Worm (Caenorhabditis elegans): ENCODE results near the gene aexr-2.

ce11 chrX:6606991-6607390, 24.3 kb downstream of the aexr-2 start, which contains the start of gene cpr-6:
- TF ChIP-seq pqm-1 (tag; optimal IDR thresholded peaks at IDR 0.05) (peak; percentile 88), tbx-2 (tag; optimal IDR thresholded peaks at IDR 0.05) (no peak), unc-62 (GFP tag; optimal IDR thresholded peaks at IDR 0.05) (no peak), lin-39 (tag; optimal IDR thresholded peaks at IDR 0.05) (no peak), ztf-4 (tag; optimal IDR thresholded peaks at IDR 0.05) (no peak), nhr-237 (tag; optimal IDR thresholded peaks at IDR 0.05) (no peak), ztf-11 (tag; optimal IDR thresholded peaks at IDR 0.05) (no peak), elt-3 (tag; optimal IDR thresholded peaks at IDR 0.05) (no peak), mdl-1 (tag; optimal IDR thresholded peaks at IDR 0.05) (no peak), aly-2 (tag; optimal IDR thresholded peaks at IDR 0.05) (no peak), pha-4 (tag; optimal IDR thresholded peaks at IDR 0.05) (peak; percentile 21), ama-1 (optimal IDR thresholded peaks at IDR 0.05) (no peak), ceh-28 (tag; optimal IDR thresholded peaks at IDR 0.05) (no peak)
